Worm (Caenorhabditis elegans): ENCODE measurements around the gene lgc-4.

The lgc-4 gene

DNA sequence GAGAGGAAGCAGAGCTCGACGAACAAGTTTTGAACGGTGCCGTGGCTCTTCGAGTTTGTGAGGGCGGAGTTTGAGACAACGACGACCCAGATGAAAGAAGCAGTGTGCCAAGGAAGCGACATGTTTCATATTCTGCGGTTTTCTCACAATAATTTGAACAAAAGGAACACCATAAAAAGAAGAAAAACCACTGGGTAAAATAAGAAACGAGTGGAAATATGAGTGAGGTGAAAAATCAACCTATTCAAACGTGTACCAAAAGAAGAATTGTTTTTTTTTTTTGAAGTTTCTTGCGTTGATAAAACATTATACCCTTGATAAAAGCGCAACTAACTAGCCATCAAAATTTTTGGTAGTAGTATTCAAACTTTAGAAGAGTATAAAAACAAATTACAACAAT is at the start of gene lgc-4:
TSS of gene lgc-4 (minus strand) at position 101 of the 400 bp plus-strand sequence.
- TF ChIP-seq che-1 (tag; optimal IDR thresholded peaks at IDR 0.05) (no peak), ceh-18 (tag; optimal IDR thresholded peaks at IDR 0.05) (no peak), pax-1 (tag; optimal IDR thresholded peaks at IDR 0.05) (no peak), nhr-11 (tag; optimal IDR thresholded peaks at IDR 0.05) (no peak), dmd-4 (tag; optimal IDR thresholded peaks at IDR 0.05; ENCODE audit: borderline replicate concordance) (no peak), K02D7.2 (tag; optimal IDR thresholded peaks at IDR 0.05) (no peak), Y22D7AL.16 (tag; optimal IDR thresholded peaks at IDR 0.05) (no peak), rnt-1 (tag; optimal IDR thresholded peaks at IDR 0.05) (no peak), pros-1 (tag; optimal IDR thresholded peaks at IDR 0.05) (no peak), odd-2 (tag; optimal IDR thresholded peaks at IDR 0.05) (no peak), pha-4 (tag; optimal IDR thresholded peaks at IDR 0.05) (no peak)

ce11 chrX:9291345-9291744 is 49.3 kb upstream of the lgc-4 start, which contains the start of gene B0416.3:
B0416.3 (plus strand) TSS chrX:9291645.
- TF ChIP-seq C38D4.7 (GFP tag; optimal IDR thresholded peaks at IDR 0.05): no peak
- no peak for TF ChIP-seq pat-9 (tag; optimal IDR thresholded peaks at IDR 0.05)
- TF ChIP-seq pha-2 (tag; optimal IDR thresholded peaks at IDR 0.05): no peak
- no peak for TF ChIP-seq ceh-22 (tag; optimal IDR thresholded peaks at IDR 0.05)
- no peak for TF ChIP-seq ama-1 (optimal IDR thresholded peaks at IDR 0.05)

DNA sequence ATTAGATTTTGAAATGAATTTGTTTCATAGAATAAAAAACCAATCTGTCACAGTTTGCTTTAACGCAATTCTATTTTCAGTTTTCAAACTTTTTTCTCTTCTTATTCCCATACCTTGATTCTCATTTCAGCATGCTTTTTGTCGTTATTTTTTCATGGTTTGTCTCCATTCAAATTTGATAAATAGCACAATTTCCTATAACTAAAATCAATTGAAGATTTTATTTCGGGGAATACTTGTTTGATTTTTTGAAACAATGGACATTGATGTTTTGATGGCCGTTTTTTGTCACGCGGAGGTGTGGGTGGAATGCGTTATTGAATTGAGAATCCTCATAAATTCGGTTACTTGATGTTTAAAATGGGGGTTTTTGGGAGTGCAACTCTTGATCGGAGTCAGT is 41.0 kb upstream of the lgc-4 start, which contains the start of gene B0416.11:
TSS of gene B0416.11 (minus strand) at position 101 of the 400 bp plus-strand sequence.
- TF ChIP-seq dve-1 (tag; optimal IDR thresholded peaks at IDR 0.05) (no peak), elt-4 (tag; optimal IDR thresholded peaks at IDR 0.05) (no peak), nhr-11 (tag; optimal IDR thresholded peaks at IDR 0.05) (no peak), C38D4.7 (GFP tag; optimal IDR thresholded peaks at IDR 0.05) (no peak), C08G9.2 (tag; optimal IDR thresholded peaks at IDR 0.05) (no peak), pag-3 (tag; optimal IDR thresholded peaks at IDR 0.05; ENCODE audit: borderline replicate concordance) (no peak)

- TF ChIP-seq pha-2 (tag; optimal IDR thresholded peaks at IDR 0.05) (no peak), npax-4 (tag; optimal IDR thresholded peaks at IDR 0.05) (no peak), F13H6.1 (tag; optimal IDR thresholded peaks at IDR 0.05) (no peak), sox-4 (tag; optimal IDR thresholded peaks at IDR 0.05) (no peak), ets-4 (tag; optimal IDR thresholded peaks at IDR 0.05) (no peak), ceh-18 (tag; optimal IDR thresholded peaks at IDR 0.05) (no peak), lim-6 (tag; optimal IDR thresholded peaks at IDR 0.05) (no peak), dve-1 (tag; optimal IDR thresholded peaks at IDR 0.05) (no peak), pax-1 (tag; optimal IDR thresholded peaks at IDR 0.05) (no peak), sox-2 (GFP tag; IDR thresholded peaks at IDR 0.05) (no peak), nhr-232 (tag; optimal IDR thresholded peaks at IDR 0.05) (no peak), T23F11.4 (GFP tag; optimal IDR thresholded peaks at IDR 0.05) (no peak)
Observed at ce11 chrX:9278653-9279052, 36.6 kb upstream of the lgc-4 start, which contains the start of gene B0416.4. B0416.4 (plus strand) TSS chrX:9278953.

DNA sequence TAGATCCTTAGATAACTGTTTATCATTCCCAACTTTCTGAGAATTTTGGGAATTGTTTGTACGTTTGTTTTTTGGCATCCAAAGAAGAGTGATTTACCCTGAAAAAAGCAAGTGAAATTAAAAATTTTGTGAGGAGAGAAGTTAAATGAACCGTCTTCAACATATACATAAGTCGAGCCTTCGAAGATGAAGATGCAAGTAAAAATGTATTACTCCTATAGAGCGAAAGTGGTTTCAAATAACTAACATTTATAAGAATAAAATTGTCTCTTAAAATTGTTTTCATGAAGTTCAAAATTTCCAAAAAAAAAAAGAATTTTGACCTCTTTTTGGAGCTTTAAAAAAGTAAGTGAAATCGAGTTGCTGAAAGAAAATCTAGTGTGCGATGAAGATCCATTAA is 32.6 kb upstream of the lgc-4 start, which contains the start of gene B0416.10:
TSS of gene B0416.10 (minus strand) at position 101 of the 400 bp plus-strand sequence.
- TF ChIP-seq nhr-232 (tag; optimal IDR thresholded peaks at IDR 0.05): no peak
- TF ChIP-seq tbx-2 (tag; optimal IDR thresholded peaks at IDR 0.05): no peak
- no peak for TF ChIP-seq K02D7.2 (tag; optimal IDR thresholded peaks at IDR 0.05)
- TF ChIP-seq fax-1 (tag; optimal IDR thresholded peaks at IDR 0.05): no peak
- no peak for TF ChIP-seq ahr-1 (tag; optimal IDR thresholded peaks at IDR 0.05)
- TF ChIP-seq ceh-14 (tag; optimal IDR thresholded peaks at IDR 0.05): no peak
- TF ChIP-seq pax-1 (tag; optimal IDR thresholded peaks at IDR 0.05): no peak
- no peak for TF ChIP-seq pha-4 (tag; optimal IDR thresholded peaks at IDR 0.05)
- no peak for TF ChIP-seq ets-4 (tag; optimal IDR thresholded peaks at IDR 0.05)
- no peak for TF ChIP-seq T23F11.4 (GFP tag; optimal IDR thresholded peaks at IDR 0.05)
- TF ChIP-seq zip-5 (tag; optimal IDR thresholded peaks at IDR 0.05): no peak
- no peak for TF ChIP-seq ama-1 (optimal IDR thresholded peaks at IDR 0.05)
- TF ChIP-seq ceh-18 (tag; optimal IDR thresholded peaks at IDR 0.05): no peak
- no peak for TF ChIP-seq ceh-9 (tag; optimal IDR thresholded peaks at IDR 0.05)
- TF ChIP-seq pqm-1 (tag; optimal IDR thresholded peaks at IDR 0.05): no peak
- TF ChIP-seq ceh-6 (GFP tag; optimal IDR thresholded peaks at IDR 0.05): no peak
